Worm (Caenorhabditis elegans): ENCODE data around the gene T20B12.5.
A peak's percentile ranks its signal among the peaks of the same experiment; 100 is the strongest.

The T20B12.5 gene

ce11 chrIII:7336214-7336613 is 30.7 kb downstream of the T20B12.5 start, which contains the start of gene gsp-2 (continued):
- TF ChIP-seq zip-11 (GFP tag; IDR thresholded peaks at IDR 0.05) (no peak), nhr-237 (tag; optimal IDR thresholded peaks at IDR 0.05) (no peak), fkh-10 (GFP tag; optimal IDR thresholded peaks at IDR 0.05) (no peak), snpc-1.2 (GFP tag; IDR thresholded peaks at IDR 0.05) (0 out of 2 replicates have a peak, but pooled peaks have one; percentile 33), Y105C5A.15 (GFP tag; IDR thresholded peaks at IDR 0.05) (no peak), ZK337.2 (GFP tag; IDR thresholded peaks at IDR 0.05) (no peak), D1046.2 (GFP tag; IDR thresholded peaks at IDR 0.05) (no peak), ztf-11 (tag; optimal IDR thresholded peaks at IDR 0.05) (no peak), ceh-28 (tag; optimal IDR thresholded peaks at IDR 0.05) (no peak), tag-97 (GFP tag; IDR thresholded peaks at IDR 0.05) (no peak), lin-15B (tag; optimal IDR thresholded peaks at IDR 0.05) (no peak), skn-1 (tag; optimal IDR thresholded peaks at IDR 0.05) (no peak), nhr-28 (tag; optimal IDR thresholded peaks at IDR 0.05) (peak; percentile 62), lin-1 (GFP tag; IDR thresholded peaks at IDR 0.05) (peak; percentile 57; the same call in 1 of the 2 replicates), nhr-48 (tag; optimal IDR thresholded peaks at IDR 0.05) (no peak), mxl-2 (GFP tag; conservative IDR thresholded peaks at IDR 0.05) (no peak), F37D6.2 (tag; optimal IDR thresholded peaks at IDR 0.05) (no peak), daf-8 (GFP tag; IDR thresholded peaks at IDR 0.05) (no peak), ceh-32 (tag; optimal IDR thresholded peaks at IDR 0.05; ENCODE audit: poor library complexity) (no peak), nhr-10 (tag; optimal IDR thresholded peaks at IDR 0.05) (no peak), T26A8.4 (GFP tag; IDR thresholded peaks at IDR 0.05) (peak; percentile 30; the same call in 1 of the 2 replicates), Y75B8A.6 (GFP tag; IDR thresholded peaks at IDR 0.05) (peak; percentile 63; the same call in 1 of the 2 replicates), egl-27 (tag; optimal IDR thresholded peaks at IDR 0.05) (no peak)

- no peak for TF ChIP-seq dmd-9 (GFP tag; IDR thresholded peaks at IDR 0.05)
- TF ChIP-seq lin-13 (GFP tag; optimal IDR thresholded peaks at IDR 0.05): peak; percentile 35
- no peak for TF ChIP-seq nhr-41 (GFP tag; IDR thresholded peaks at IDR 0.05)
- no peak for TF ChIP-seq duxl-1 (tag; optimal IDR thresholded peaks at IDR 0.05; ENCODE audit: poor library complexity)
- TF ChIP-seq T26A8.4 (GFP tag; IDR thresholded peaks at IDR 0.05): peak; percentile 73
- TF ChIP-seq zag-1 (tag; optimal IDR thresholded peaks at IDR 0.05): no peak
- no peak for TF ChIP-seq snpc-1.2 (GFP tag; IDR thresholded peaks at IDR 0.05)
- TF ChIP-seq nhr-10 (tag; optimal IDR thresholded peaks at IDR 0.05): no peak
- TF ChIP-seq Y5F2A.4 (GFP tag; optimal IDR thresholded peaks at IDR 0.05): no peak
- TF ChIP-seq gei-8 (GFP tag; optimal IDR thresholded peaks at IDR 0.05): peak; percentile 63
- peak; percentile 89 for TF ChIP-seq cey-2 (tag; optimal IDR thresholded peaks at IDR 0.05; ENCODE audit: borderline replicate concordance, insufficient read depth)
- no peak for TF ChIP-seq vab-7 (GFP tag; IDR thresholded peaks at IDR 0.05)
- TF ChIP-seq ceh-20 (GFP tag; IDR thresholded peaks at IDR 0.05): peak; percentile 82
- peak; percentile 45; the same call in 1 of the 2 replicates for TF ChIP-seq lin-29 (GFP tag; IDR thresholded peaks at IDR 0.05)
- peak; percentile 99 for TF ChIP-seq aha-1 (tag)
- no peak for TF ChIP-seq aly-2 (tag; optimal IDR thresholded peaks at IDR 0.05)
- peak; percentile 58 for TF ChIP-seq lin-38 (GFP tag; IDR thresholded peaks at IDR 0.05)
- no peak for TF ChIP-seq Y48G9A.11 (GFP tag; IDR thresholded peaks at IDR 0.05)
- peak; percentile 90 for TF ChIP-seq nhr-28 (tag; optimal IDR thresholded peaks at IDR 0.05)
- peak; percentile 95 for TF ChIP-seq hlh-11 (tag; optimal IDR thresholded peaks at IDR 0.05)
- TF ChIP-seq D1046.2 (GFP tag; IDR thresholded peaks at IDR 0.05): no peak
- peak; percentile 78 for TF ChIP-seq zfp-3 (GFP tag; conservative IDR thresholded peaks at IDR 0.05)
- TF ChIP-seq rbr-2 (tag; optimal IDR thresholded peaks at IDR 0.05): peak; percentile 69
- no peak for TF ChIP-seq fkh-10 (GFP tag; optimal IDR thresholded peaks at IDR 0.05)
- TF ChIP-seq Y75B8A.6 (GFP tag; IDR thresholded peaks at IDR 0.05): no peak
- no peak for TF ChIP-seq daf-12 (tag; optimal IDR thresholded peaks at IDR 0.05)
- TF ChIP-seq lin-1 (GFP tag; IDR thresholded peaks at IDR 0.05): 0 out of 2 replicates have a peak, but pooled peaks have one; percentile 36
- peak; percentile 47 for TF ChIP-seq spr-1 (tag; optimal IDR thresholded peaks at IDR 0.05)
- TF ChIP-seq ZK337.2 (GFP tag; IDR thresholded peaks at IDR 0.05): no peak
- TF ChIP-seq F10B5.3 (tag; optimal IDR thresholded peaks at IDR 0.05): no peak
- TF ChIP-seq mep-1 (tag; optimal IDR thresholded peaks at IDR 0.05): peak; percentile 95
- TF ChIP-seq nhr-42 (GFP tag; IDR thresholded peaks at IDR 0.05): no peak
- TF ChIP-seq F49E8.2 (tag; optimal IDR thresholded peaks at IDR 0.05; ENCODE audit: borderline replicate concordance): no peak
- peak; percentile 85 for TF ChIP-seq mdt-29 (GFP tag; IDR thresholded peaks at IDR 0.05)
- TF ChIP-seq lim-7 (GFP tag; IDR thresholded peaks at IDR 0.05): no peak
- TF ChIP-seq lin-39 (tag; optimal IDR thresholded peaks at IDR 0.05): no peak
Measured at ce11 chrIII:7335220-7335619, 31.7 kb downstream of the T20B12.5 start, which contains the start of gene F56C9.10. Gene F56C9.10, minus strand, starts transcription at chrIII:7335316.
